Fruit fly (Drosophila melanogaster) whole organism, embryonic: ENCODE results near the gene CG10064.

ENCODE experiments used
- Atf3 ChIP-seq: fragments of 200-800 bp; sonication (Bioruptor generic); optimal IDR thresholded peaks from 3 replicates; lab custom pipeline; 2016; ENCODE audit warnings: missing biosample characterization, missing genetic modification characterization
- CG10431 ChIP-seq: fragments of 200-800 bp; sonication (Bioruptor generic); optimal IDR thresholded peaks from 3 replicates; lab custom pipeline; 2018; ENCODE audit warnings: missing biosample characterization, mild to moderate bottlenecking, missing genetic modification characterization
- CG13624 ChIP-seq: fragments of 200-800 bp; sonication (Bioruptor generic); optimal IDR thresholded peaks from 2 replicates; lab custom pipeline; 2016; ENCODE audit warnings: missing biosample characterization, missing genetic modification characterization
- Neu2 ChIP-seq: fragments of 200-800 bp; sonication (Bioruptor generic); optimal IDR thresholded peaks from 3 replicates; lab custom pipeline; 2016; ENCODE audit warnings: missing biosample characterization, missing genetic modification characterization, borderline replicate concordance
- bsh ChIP-seq, 2 experiments: fragments of 200-800 bp; sonication (Bioruptor generic); optimal IDR thresholded peaks; 2 replicates each; lab custom pipeline; 2017 to 2018; ENCODE audit warnings: mild to moderate bottlenecking in 2 of 2, missing biosample characterization in 2 of 2, missing genetic modification characterization in 2 of 2, moderate library complexity in 1 of 2
- ewg ChIP-seq: fragments of 200-800 bp; sonication (Bioruptor generic); optimal IDR thresholded peaks from 3 replicates; lab custom pipeline; 2017; ENCODE audit warnings: mild to moderate bottlenecking, missing biosample characterization, missing genetic modification reagents, missing genetic modification characterization
- pan ChIP-seq, 4 experiments: fragments of >200 bp in 3 of 4; fragments of 200-800 bp in 1 of 4; sonication (Bioruptor generic) in 1 of 4; optimal IDR thresholded peaks in 3 of 4; IDR thresholded peaks in 1 of 4; 2 replicates each; pipeline versions ENCODE4 v1.3.6 to Lab custom; 2017 to 2022; ENCODE audit warnings: missing biosample characterization in 2 of 4, missing genetic modification characterization in 2 of 4, mixed read lengths in 1 of 4
- sd ChIP-seq: fragments of 200-800 bp; sonication (Bioruptor generic); optimal IDR thresholded peaks from 3 replicates; lab custom pipeline; 2018; ENCODE audit warnings: missing biosample characterization, mild to moderate bottlenecking, missing genetic modification characterization, moderate library complexity
- slp2 ChIP-seq: fragments of 200-800 bp; sonication (Bioruptor generic); optimal IDR thresholded peaks from 2 replicates; lab custom pipeline; 2016; ENCODE audit warnings: missing biosample characterization, missing genetic modification characterization
- yki ChIP-seq: fragments of >200 bp; optimal IDR thresholded peaks from 3 replicates; lab custom pipeline; 2018

- TF ChIP-seq CG13624 (GFP tag; lab: Kevin White, UChicago), result no peak
- TF ChIP-seq bsh (GFP tag; optimal IDR thresholded peaks at IDR 0.05; lab: Kevin White, UChicago), result peak in 1 of 2 experiments; percentile 25
- no peak for TF ChIP-seq slp2 (GFP tag; lab: Kevin White, UChicago)
- no peak for TF ChIP-seq CG10431 (GFP tag; lab: Kevin White, UChicago)
- no peak for TF ChIP-seq yki (lab: Kevin White, UChicago)
- no peak for TF ChIP-seq sd (tag; lab: Kevin White, UChicago)
- TF ChIP-seq pan (optimal IDR thresholded peaks at IDR 0.05; lab: Kevin White, UChicago), result no peak
- TF ChIP-seq pan (GFP tag; optimal IDR thresholded peaks at IDR 0.05 in 1 of 2, IDR thresholded peaks at IDR 0.05 in 1 of 2), result no peak
- TF ChIP-seq ewg (GFP tag; lab: Kevin White, UChicago), result no peak
- TF ChIP-seq Neu2 (GFP tag; lab: Kevin White, UChicago), result no peak
- TF ChIP-seq Atf3 (GFP tag; lab: Kevin White, UChicago), result no peak
These were observed 38.7 kb upstream of the CG10064 start for dm6 chr3L:7006421-7006820.
